Worm (Caenorhabditis elegans): ENCODE data around the gene F54A3.5.

ce11 chrII:2253676-2254075, 28.2 kb upstream of the F54A3.5 start:
- no peak for TF ChIP-seq nhr-12 (tag; optimal IDR thresholded peaks at IDR 0.05)
- no peak for TF ChIP-seq ama-1 (optimal IDR thresholded peaks at IDR 0.05)
- no peak for TF ChIP-seq elt-1 (tag; optimal IDR thresholded peaks at IDR 0.05)
- no peak for TF ChIP-seq egl-27 (tag; optimal IDR thresholded peaks at IDR 0.05)
- TF ChIP-seq lsy-12 (tag; optimal IDR thresholded peaks at IDR 0.05) = no peak
- TF ChIP-seq jun-1 (tag; optimal IDR thresholded peaks at IDR 0.05) = no peak
- no peak for TF ChIP-seq skn-1 (tag; optimal IDR thresholded peaks at IDR 0.05)
- no peak for TF ChIP-seq ceh-28 (tag; optimal IDR thresholded peaks at IDR 0.05)
- no peak for TF ChIP-seq ZK546.5 (tag; optimal IDR thresholded peaks at IDR 0.05)
- no peak for TF ChIP-seq tbx-2 (tag; optimal IDR thresholded peaks at IDR 0.05)
- no peak for TF ChIP-seq ztf-4 (tag; optimal IDR thresholded peaks at IDR 0.05)
- no peak for TF ChIP-seq ceh-82 (tag; optimal IDR thresholded peaks at IDR 0.05)
- TF ChIP-seq pqm-1 (tag; optimal IDR thresholded peaks at IDR 0.05) = no peak

All from whole organism, L3 larva.